Worm (Caenorhabditis elegans) whole organism, L4/young adult: Measurements from ENCODE around the gene Y45F10B.3.

Experiments used
- W03F9.2 ChIP-seq: fragments of 150-350 bp; optimal IDR thresholded peaks from 2 replicates; lab custom pipeline; 2014; ENCODE audit warnings: missing biosample characterization, missing genetic modification characterization
- dao-5 ChIP-seq: sonication (generic microtip); optimal IDR thresholded peaks from 2 replicates; lab custom pipeline; 2016; ENCODE audit warnings: missing genotype, missing genetic modification characterization, moderate library complexity, missing compliant biosample characterization
- him-1 ChIP-seq: sonication (generic microtip); optimal IDR thresholded peaks from 2 replicates; lab custom pipeline; 2016; ENCODE audit warnings: missing genotype, missing genetic modification reagents, missing genetic modification characterization, missing compliant biosample characterization

ce11 chrIV:13600643-13601042 lies 7.2 kb downstream of the Y45F10B.3 start:
- TF ChIP-seq him-1 (tag; lab: Kevin White, UChicago) = no peak
- no peak for TF ChIP-seq W03F9.2 (tag; lab: Kevin White, UChicago)
- TF ChIP-seq dao-5 = no peak
